Worm (Caenorhabditis elegans): ENCODE data around the gene F56F11.4.

- TF ChIP-seq W03F9.2 (tag; optimal IDR thresholded peaks at IDR 0.05) (no peak), him-1 (tag; optimal IDR thresholded peaks at IDR 0.05) (no peak)
Observed at ce11 chrIII:2869033-2869432, 13.0 kb downstream of the F56F11.4 start.

All from whole organism, L4/young adult.